Worm (Caenorhabditis elegans) whole organism, L1 larva: ENCODE measurements around the gene taf-6.2.

Experiments used
- C04F5.9 ChIP-seq: sonication (generic microtip); optimal IDR thresholded peaks from 2 replicates; lab custom pipeline; 2016; ENCODE audit warnings: missing genetic modification characterization, missing compliant biosample characterization
- C16A3.4 ChIP-seq: fragments of 150-350 bp; optimal IDR thresholded peaks from 2 replicates; lab custom pipeline; 2014; ENCODE audit warnings: missing biosample characterization, missing genetic modification characterization
- F16B12.6 ChIP-seq: fragments of 150-350 bp; optimal IDR thresholded peaks from 2 replicates; lab custom pipeline; 2014; ENCODE audit warnings: missing biosample characterization, missing genetic modification characterization
- ama-1 ChIP-seq: fragments of 150-350 bp; optimal IDR thresholded peaks from 2 replicates; lab custom pipeline; 2014
- blmp-1 ChIP-seq: fragments of 150-350 bp; optimal IDR thresholded peaks from 2 replicates; lab custom pipeline; 2014; ENCODE audit warnings: missing biosample characterization, missing genetic modification characterization
- ceh-63 ChIP-seq: fragments of 200-800 bp; sonication (Bioruptor generic); optimal IDR thresholded peaks from 2 replicates; lab custom pipeline; 2018; ENCODE audit warnings: mild to moderate bottlenecking, missing genetic modification characterization, missing compliant biosample characterization
- ceh-82 ChIP-seq, 3 experiments: fragments of 150-350 bp in 1 of 3; sonication (generic microtip) in 2 of 3; optimal IDR thresholded peaks; 2 replicates each; lab custom pipeline; 2014 to 2017; ENCODE audit warnings: missing biosample characterization in 3 of 3, missing genetic modification characterization in 3 of 3
- dpl-1 ChIP-seq, 3 experiments: fragments of 150-350 bp in 2 of 3; sonication (generic microtip) in 1 of 3; optimal IDR thresholded peaks; 2 replicates each; lab custom pipeline; 2014 to 2017; ENCODE audit warnings: missing biosample characterization in 3 of 3, missing genetic modification characterization in 3 of 3, missing genetic modification reagents in 3 of 3
- efl-1 ChIP-seq, 4 experiments: fragments of 150-350 bp; optimal IDR thresholded peaks in 3 of 4; peaks in 1 of 4; 1 replicate in 1 of 4; 2 replicates in 3 of 4; lab custom pipeline; 2014; ENCODE audit warnings: missing biosample characterization in 2 of 4, missing genetic modification characterization in 2 of 4, missing genetic modification reagents in 2 of 4
- egl-13 ChIP-seq: sonication (generic microtip); optimal IDR thresholded peaks from 2 replicates; lab custom pipeline; 2016; ENCODE audit warnings: missing genotype, missing genetic modification reagents, missing genetic modification characterization, missing compliant biosample characterization
- hlh-17 ChIP-seq: fragments of 200-800 bp; sonication (Bioruptor generic); optimal IDR thresholded peaks from 2 replicates; lab custom pipeline; 2018; ENCODE audit warnings: missing genetic modification characterization, mild to moderate bottlenecking, missing compliant biosample characterization, moderate library complexity, borderline replicate concordance
- hpl-2 ChIP-seq: fragments of 150-350 bp; optimal IDR thresholded peaks from 2 replicates; lab custom pipeline; 2014; ENCODE audit warnings: missing biosample characterization, missing genetic modification reagents, missing genetic modification characterization
- isw-1 ChIP-seq: fragments of 200-800 bp; sonication (Bioruptor generic); IDR thresholded peaks from 2 replicates; pipeline ENCODE4 v1.3.6; 2022; ENCODE audit warnings: missing genetic modification characterization, missing compliant biosample characterization
- lin-13 ChIP-seq: fragments of 150-350 bp; optimal IDR thresholded peaks from 2 replicates; lab custom pipeline; 2014; ENCODE audit warnings: missing biosample characterization, missing genetic modification reagents, missing genetic modification characterization
- lin-15B ChIP-seq: fragments of 150-350 bp; sonication (generic microtip); optimal IDR thresholded peaks from 3 replicates; lab custom pipeline; 2014; ENCODE audit warnings: missing biosample characterization, missing genetic modification characterization
- lin-35 ChIP-seq, 2 experiments: fragments of 150-350 bp; optimal IDR thresholded peaks; 2 replicates each; lab custom pipeline; 2014; ENCODE audit warnings: missing biosample characterization in 2 of 2, missing genetic modification characterization in 2 of 2, missing genetic modification reagents in 2 of 2
- lin-39 ChIP-seq: fragments of 150-350 bp; optimal IDR thresholded peaks from 2 replicates; lab custom pipeline; 2014; ENCODE audit warnings: missing biosample characterization, missing genetic modification reagents, missing genetic modification characterization
- mef-2 ChIP-seq: fragments of 150-350 bp; optimal IDR thresholded peaks from 2 replicates; lab custom pipeline; 2014; ENCODE audit warnings: missing biosample characterization, missing genetic modification characterization
- nhr-11 ChIP-seq: fragments of 150-350 bp; optimal IDR thresholded peaks from 2 replicates; lab custom pipeline; 2014; ENCODE audit warnings: missing biosample characterization, missing genetic modification characterization
- nhr-237 ChIP-seq: fragments of 150-350 bp; optimal IDR thresholded peaks from 2 replicates; lab custom pipeline; 2014; ENCODE audit warnings: missing biosample characterization, missing genetic modification characterization
- nhr-76 ChIP-seq: sonication (generic microtip); optimal IDR thresholded peaks from 2 replicates; lab custom pipeline; 2017; ENCODE audit warnings: missing biosample characterization, missing genetic modification characterization
- nhr-90 ChIP-seq: sonication (generic microtip); optimal IDR thresholded peaks from 2 replicates; lab custom pipeline; 2016; ENCODE audit warnings: mild to moderate bottlenecking, missing genetic modification characterization, missing compliant biosample characterization; ENCODE audit not compliant: poor library complexity
- skn-1 ChIP-seq: fragments of 150-350 bp; optimal IDR thresholded peaks from 2 replicates; lab custom pipeline; 2014; ENCODE audit warnings: missing biosample characterization, missing genetic modification characterization
- snpc-4 ChIP-seq: fragments of 150-350 bp; optimal IDR thresholded peaks from 2 replicates; lab custom pipeline; 2014; ENCODE audit warnings: missing biosample characterization, missing genetic modification characterization
- snu-23 ChIP-seq: sonication (generic microtip); optimal IDR thresholded peaks from 2 replicates; lab custom pipeline; 2016; ENCODE audit warnings: missing genetic modification characterization, missing compliant biosample characterization
- sox-4 ChIP-seq: sonication (generic microtip); optimal IDR thresholded peaks from 2 replicates; lab custom pipeline; 2016; ENCODE audit warnings: missing genetic modification characterization, missing compliant biosample characterization
- swsn-7 ChIP-seq: sonication (generic microtip); optimal IDR thresholded peaks from 2 replicates; lab custom pipeline; 2016; ENCODE audit warnings: missing genetic modification characterization, missing compliant biosample characterization
- tlp-1 ChIP-seq: fragments of 150-350 bp; optimal IDR thresholded peaks from 2 replicates; lab custom pipeline; 2014; ENCODE audit warnings: missing biosample characterization, missing genetic modification characterization
- unc-62 ChIP-seq: fragments of 150-350 bp; optimal IDR thresholded peaks from 2 replicates; lab custom pipeline; 2014; ENCODE audit warnings: missing biosample characterization, missing genetic modification reagents, missing genetic modification characterization
- unc-86 ChIP-seq: sonication (generic microtip); optimal IDR thresholded peaks from 2 replicates; lab custom pipeline; 2016; ENCODE audit warnings: missing genetic modification characterization, missing compliant biosample characterization
- vab-15 ChIP-seq: sonication (generic microtip); optimal IDR thresholded peaks from 2 replicates; lab custom pipeline; 2017; ENCODE audit warnings: missing genotype, mild to moderate bottlenecking, missing genetic modification characterization, missing compliant biosample characterization
- xbp-1 ChIP-seq: sonication (generic microtip); optimal IDR thresholded peaks from 2 replicates; lab custom pipeline; 2016; ENCODE audit warnings: missing genetic modification characterization, missing compliant biosample characterization
- zag-1 ChIP-seq: fragments of 150-350 bp; optimal IDR thresholded peaks from 2 replicates; lab custom pipeline; 2014; ENCODE audit warnings: missing biosample characterization, missing genetic modification characterization

The taf-6.2 gene

DNA sequence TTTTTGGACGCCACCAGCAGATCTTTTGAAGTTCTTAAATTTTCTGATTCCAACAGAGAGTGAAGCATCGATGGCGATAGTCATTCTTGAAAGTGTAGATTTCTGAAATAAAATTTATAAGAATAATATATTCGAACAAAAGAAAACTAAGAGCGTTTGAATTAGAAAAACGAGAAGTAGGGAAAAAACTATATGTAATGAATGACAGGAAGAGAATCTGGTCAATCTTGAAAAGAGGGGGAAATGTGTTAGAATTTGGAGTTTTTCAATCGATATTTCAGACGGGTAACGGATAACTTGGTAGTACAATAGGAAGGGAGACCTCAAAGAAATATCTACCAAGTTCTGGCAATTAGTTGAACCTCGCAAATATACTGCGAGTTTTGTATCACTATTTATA, 6.0 kb upstream of the taf-6.2 start, which contains the start of gene Y37E11AL.9 (continued):
- TF ChIP-seq C04F5.9 (tag; lab: Kevin White, UChicago) (no peak), F16B12.6 (tag; lab: Kevin White, UChicago) (no peak), zag-1 (no peak)

DNA sequence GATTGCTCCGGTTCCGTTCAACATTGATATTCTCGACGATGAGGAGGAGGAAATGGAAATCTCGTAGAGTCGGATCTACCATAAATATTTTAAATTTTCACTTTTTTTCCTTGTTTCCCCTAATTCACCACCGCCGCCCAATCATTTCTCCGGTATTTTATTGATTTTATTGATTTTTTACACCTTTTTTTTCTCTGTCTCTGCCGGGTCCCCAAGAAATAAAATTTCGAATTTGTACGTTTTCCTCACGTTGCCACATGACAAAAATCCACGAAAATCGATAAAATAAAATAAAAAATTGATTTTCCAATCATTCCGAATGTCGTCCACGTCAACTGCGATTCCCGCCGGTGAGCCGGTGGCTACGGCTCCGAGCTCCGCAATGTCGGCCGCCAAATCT, 3.7 kb upstream of the taf-6.2 start, which contains the start of gene Y37E11AL.2:
Y37E11AL.2 (plus strand) TSS at position 301 of the 400 bp plus-strand sequence.
- TF ChIP-seq hpl-2 (GFP tag; lab: Kevin White, UChicago): no peak

DNA sequence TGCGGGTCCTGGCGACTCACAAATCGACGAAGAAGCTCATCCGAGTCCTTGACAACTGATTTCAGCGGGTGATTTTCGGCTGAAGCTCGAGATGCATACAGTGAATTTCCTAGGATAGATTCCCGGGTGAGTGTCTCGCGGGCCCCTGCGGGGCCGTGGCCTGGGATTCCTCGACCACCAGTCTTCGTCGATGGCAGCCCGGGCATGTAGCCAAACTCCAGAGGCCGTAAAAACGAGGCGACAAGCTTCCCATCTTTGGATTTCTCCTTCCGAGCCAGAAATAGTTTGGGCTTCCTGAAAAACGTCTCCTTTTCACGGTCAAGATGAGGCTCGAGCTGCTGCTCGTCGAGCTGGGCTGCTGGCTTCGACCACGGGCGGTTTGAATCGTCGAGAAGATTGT, 6.5 kb downstream of the taf-6.2 start:
- TF ChIP-seq unc-86 (tag; lab: Kevin White, UChicago): no peak
- TF ChIP-seq efl-1 (optimal IDR thresholded peaks at IDR 0.05; lab: Kevin White, UChicago): no peak
- TF ChIP-seq efl-1 (GFP tag; optimal IDR thresholded peaks at IDR 0.05 in 1 of 2; lab: Kevin White, UChicago): no peak
- TF ChIP-seq ceh-63: no peak
- TF ChIP-seq egl-13 (tag; lab: Kevin White, UChicago): no peak
- TF ChIP-seq lin-15B (tag; lab: Kevin White, UChicago): no peak
- TF ChIP-seq ceh-82 (tag; optimal IDR thresholded peaks at IDR 0.05; lab: Kevin White, UChicago): no peak
- no peak for TF ChIP-seq unc-62 (GFP tag; lab: Kevin White, UChicago)
- TF ChIP-seq nhr-76 (tag; lab: Kevin White, UChicago): no peak
- no peak for TF ChIP-seq lin-13 (GFP tag; lab: Kevin White, UChicago)
- no peak for TF ChIP-seq lin-39 (tag; lab: Kevin White, UChicago)

DNA sequence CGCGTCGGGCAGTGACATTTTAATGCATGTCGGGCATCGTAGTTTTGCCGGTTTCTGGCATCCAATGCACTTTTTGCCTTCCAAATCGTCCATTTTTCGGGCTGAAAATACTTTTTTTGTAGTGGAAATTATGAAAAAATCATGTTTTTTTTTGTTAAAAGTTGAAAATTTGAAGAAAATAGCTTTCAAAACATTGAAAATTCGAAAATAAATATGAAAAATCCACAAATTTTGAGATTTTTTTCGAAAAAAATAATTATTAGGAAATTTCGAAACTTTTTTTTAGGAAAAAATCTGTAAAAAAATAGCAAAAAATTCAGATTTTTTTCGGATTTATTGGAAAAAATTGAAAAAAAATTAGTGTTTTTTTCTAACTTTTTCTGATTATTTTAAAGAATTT, 7.8 kb downstream of the taf-6.2 start, which contains the start of gene map-1:
map-1 (minus strand) TSS at position 101 of the 400 bp plus-strand sequence.
- TF ChIP-seq nhr-76 (tag; lab: Kevin White, UChicago): no peak
- no peak for TF ChIP-seq blmp-1
- TF ChIP-seq mef-2 (tag; lab: Kevin White, UChicago): no peak

DNA sequence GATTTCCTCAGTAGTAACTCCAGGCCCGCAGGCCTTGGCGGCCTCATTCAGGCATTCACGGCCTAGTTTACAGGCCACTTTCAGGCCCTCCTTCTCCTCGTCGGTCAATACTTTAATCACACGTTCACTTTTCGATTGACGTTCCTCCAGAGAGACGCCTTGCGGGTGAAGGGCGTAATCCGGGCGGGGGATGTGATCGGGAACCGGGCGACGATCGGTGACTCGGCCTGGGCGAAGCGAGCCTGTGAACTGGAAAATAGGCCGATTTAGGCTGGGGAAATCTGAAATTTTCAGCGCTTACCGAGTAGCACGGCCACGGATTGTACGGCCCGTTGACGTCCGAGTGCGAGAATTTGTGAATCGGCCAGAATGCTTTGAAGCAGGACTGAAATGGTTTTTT, 8.3 kb downstream of the taf-6.2 start:
- TF ChIP-seq ceh-63 (peak; percentile 14), isw-1 (GFP tag; lab: Robert Waterston, UW) (no peak)

DNA sequence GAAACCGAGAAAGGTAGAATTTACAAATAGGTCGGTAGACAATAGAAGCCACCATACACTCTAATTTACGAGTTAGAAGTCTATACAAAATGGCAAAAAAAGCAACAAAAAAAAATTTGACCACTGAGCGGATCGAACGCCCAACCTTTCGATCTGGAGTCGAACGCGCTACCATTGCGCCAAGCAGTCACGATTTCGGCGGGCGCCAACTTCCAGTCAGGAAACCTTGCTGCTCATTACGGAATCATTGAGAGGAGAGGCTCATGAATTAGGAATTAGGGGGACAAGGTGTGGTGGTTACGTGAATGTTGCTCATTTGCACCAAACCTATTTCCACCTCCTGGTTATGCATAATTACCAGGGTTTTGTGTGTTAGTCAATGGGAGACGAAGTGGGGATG, 12.8 kb downstream of the taf-6.2 start:
- TF ChIP-seq hlh-17 (GFP tag; lab: Kevin White, UChicago) (no peak), skn-1 (no peak), C16A3.4 (no peak), efl-1 (optimal IDR thresholded peaks at IDR 0.05; lab: Kevin White, UChicago) (no peak), efl-1 (GFP tag; optimal IDR thresholded peaks at IDR 0.05 in 1 of 2; lab: Kevin White, UChicago) (peak in 1 of 2 experiments; percentile 47), snpc-4 (no peak), snu-23 (no peak)
- TF ChIP-seq, all 84 proteins: peak for 1

DNA sequence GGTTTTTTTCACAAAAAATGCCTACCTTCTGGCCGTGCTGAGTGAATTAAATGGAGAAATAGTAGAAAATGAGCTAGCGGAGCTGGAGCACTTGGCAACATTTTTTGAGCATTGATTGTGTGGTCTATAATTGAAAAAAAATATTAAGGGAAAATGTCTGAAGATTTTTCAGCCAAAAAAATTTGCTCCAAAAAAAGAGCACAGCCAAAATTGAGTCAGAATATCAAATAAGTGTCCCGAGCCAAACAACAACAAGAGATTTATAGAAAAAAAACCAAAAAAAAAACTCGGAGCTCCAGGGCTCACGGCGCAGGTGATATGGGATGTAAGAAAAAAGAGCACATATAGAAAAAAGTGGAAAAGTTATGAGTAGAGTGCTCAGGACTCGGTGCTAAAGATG, 25.9 kb downstream of the taf-6.2 start, which contains the start of gene fmil-1:
fmil-1 (minus strand) TSS at position 101 of the 400 bp plus-strand sequence.
- no peak for TF ChIP-seq nhr-90
- no peak for TF ChIP-seq lin-15B (tag; lab: Kevin White, UChicago)
- no peak for TF ChIP-seq mef-2 (tag; lab: Kevin White, UChicago)
- no peak for TF ChIP-seq snu-23
- TF ChIP-seq nhr-11: no peak
- TF ChIP-seq lin-13 (GFP tag; lab: Kevin White, UChicago): no peak
- no peak for TF ChIP-seq vab-15 (tag; lab: Kevin White, UChicago)
- TF ChIP-seq swsn-7 (tag; lab: Kevin White, UChicago): no peak
- no peak for TF ChIP-seq dpl-1 (GFP tag; optimal IDR thresholded peaks at IDR 0.05; lab: Kevin White, UChicago)
- no peak for TF ChIP-seq ceh-63
- no peak for TF ChIP-seq xbp-1
- no peak for TF ChIP-seq tlp-1 (tag; lab: Kevin White, UChicago)
- TF ChIP-seq lin-35 (GFP tag; optimal IDR thresholded peaks at IDR 0.05; lab: Kevin White, UChicago): no peak
- TF ChIP-seq nhr-237 (tag; lab: Kevin White, UChicago): no peak
- TF ChIP-seq ama-1 (lab: Kevin White, UChicago): no peak
- TF ChIP-seq lin-39 (tag; lab: Kevin White, UChicago): no peak
- no peak for TF ChIP-seq sox-4 (tag; lab: Kevin White, UChicago)
